Fruit fly (Drosophila melanogaster): Measurements from ENCODE around the gene Pfrx.

Gene Pfrx

DNA sequence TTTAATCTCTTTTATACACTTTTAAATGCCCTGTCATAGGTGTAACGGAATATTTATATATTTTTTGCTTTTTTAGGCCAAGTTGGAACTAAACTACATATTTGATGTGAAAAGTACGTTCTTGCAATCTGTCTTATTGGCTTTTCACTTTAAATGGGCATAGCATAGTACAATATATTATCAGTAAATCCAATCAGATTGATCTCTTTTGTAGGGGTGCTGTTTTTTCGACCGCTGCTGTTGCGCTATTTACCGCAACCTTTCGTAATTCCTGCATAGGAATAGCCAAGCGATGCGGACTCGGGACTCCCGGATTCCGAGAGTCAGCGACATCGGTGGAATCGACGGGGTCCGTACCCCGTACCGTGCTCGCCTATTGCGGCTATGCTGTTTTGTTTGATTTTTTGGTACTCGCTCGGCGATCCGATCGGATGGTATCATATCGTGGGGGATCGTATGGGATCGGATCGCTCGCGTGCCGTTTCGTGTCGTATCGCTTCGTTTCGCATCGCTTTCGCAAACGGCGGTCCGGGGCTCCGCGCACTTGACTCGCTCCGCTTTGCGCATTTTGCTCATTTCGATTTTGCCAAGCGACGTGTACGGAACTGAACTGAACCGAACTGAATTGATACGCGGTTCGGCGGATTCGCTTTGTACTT lies 2.6 kb downstream of the Pfrx start (continued):
- TF ChIP-seq CG2120 (GFP tag; optimal IDR thresholded peaks at IDR 0.05) (peak; percentile 28), lola (GFP tag; optimal IDR thresholded peaks at IDR 0.05) (no peak), CG11696 (GFP tag; IDR thresholded peaks at IDR 0.05) (peak; percentile 57; the same call in 1 of the 2 replicates), usp (GFP tag; optimal IDR thresholded peaks at IDR 0.05) (no peak), cg (GFP tag; optimal IDR thresholded peaks at IDR 0.05) (no peak), Meics (GFP tag; optimal IDR thresholded peaks at IDR 0.05) (peak; percentile 1), Hr3 (GFP tag; optimal IDR thresholded peaks at IDR 0.05) (no peak), CG18599 (GFP tag; optimal IDR thresholded peaks at IDR 0.05) (peak; percentile 47), PHDP (tag; optimal IDR thresholded peaks at IDR 0.05) (no peak), CG4617 (GFP tag; optimal IDR thresholded peaks at IDR 0.05; ENCODE audit: borderline replicate concordance) (no peak), CG11247 (GFP tag; IDR thresholded peaks at IDR 0.05) (no peak), ATbp (GFP tag; optimal IDR thresholded peaks at IDR 0.05) (no peak), trem (tag; optimal IDR thresholded peaks at IDR 0.05) (no peak), CG2199 (GFP tag; IDR thresholded peaks at IDR 0.05) (no peak), CG1792 (GFP tag; optimal IDR thresholded peaks at IDR 0.05) (no peak), Sry-δ (GFP tag; optimal IDR thresholded peaks at IDR 0.05) (no peak), CG17186 (GFP tag; optimal IDR thresholded peaks at IDR 0.05) (no peak), CG12071 (GFP tag; optimal IDR thresholded peaks at IDR 0.05) (peak; percentile 10), CG11093 (GFP tag; IDR thresholded peaks at IDR 0.05) (no peak), gsb (GFP tag; IDR thresholded peaks at IDR 0.05) (no peak), vvl (GFP tag; IDR thresholded peaks at IDR 0.05) (no peak), Atf-2 (GFP tag; optimal IDR thresholded peaks at IDR 0.05) (no peak), Lpt (GFP tag; optimal IDR thresholded peaks at IDR 0.05) (no peak), sim (GFP tag; IDR thresholded peaks at IDR 0.05) (no peak), Elba2 (GFP tag; optimal IDR thresholded peaks at IDR 0.05) (peak; percentile 36), CG17802 (tag; optimal IDR thresholded peaks at IDR 0.05) (no peak), CG12155 (GFP tag; optimal IDR thresholded peaks at IDR 0.05) (peak; percentile 61), Fer3 (tag; optimal IDR thresholded peaks at IDR 0.05) (no peak), CG10431 (GFP tag; optimal IDR thresholded peaks at IDR 0.05) (no peak), CG12942 (GFP tag; optimal IDR thresholded peaks at IDR 0.05) (no peak), crp (GFP tag; optimal IDR thresholded peaks at IDR 0.05) (no peak), oc (tag; optimal IDR thresholded peaks at IDR 0.05) (no peak), CG33557 (GFP tag; optimal IDR thresholded peaks at IDR 0.05) (no peak), fd64A (GFP tag; optimal IDR thresholded peaks at IDR 0.05) (no peak), Vsx1 (GFP tag; optimal IDR thresholded peaks at IDR 0.05) (no peak), odd (GFP tag; optimal IDR thresholded peaks at IDR 0.05) (no peak), CG6175 (GFP tag; IDR thresholded peaks at IDR 0.05) (no peak), yki (optimal IDR thresholded peaks at IDR 0.05) (no peak), pan (optimal IDR thresholded peaks at IDR 0.05) (no peak), pan (GFP tag; optimal IDR thresholded peaks at IDR 0.05 in 1 of 2, IDR thresholded peaks at IDR 0.05 in 1 of 2) (peak in 1 of 2 experiments; percentile 18), nerfin-2 (GFP tag; IDR thresholded peaks at IDR 0.05; ENCODE audit: partially characterized antibody) (no peak), NfI (GFP tag; optimal IDR thresholded peaks at IDR 0.05) (peak; percentile 15), HLH3B (GFP tag; IDR thresholded peaks at IDR 0.05) (no peak), CG12236 (GFP tag; optimal IDR thresholded peaks at IDR 0.05) (no peak), B-H1 (GFP tag; IDR thresholded peaks at IDR 0.05) (no peak), CG10959 (GFP tag; IDR thresholded peaks at IDR 0.05) (no peak), MESR4 (GFP tag; optimal IDR thresholded peaks at IDR 0.05) (no peak), unc-4 (GFP tag; IDR thresholded peaks at IDR 0.05; ENCODE audit: partially characterized antibody) (no peak), CG12219 (GFP tag; optimal IDR thresholded peaks at IDR 0.05) (no peak), CG8089 (GFP tag; optimal IDR thresholded peaks at IDR 0.05) (no peak), CG4328 (GFP tag; optimal IDR thresholded peaks at IDR 0.05) (no peak)
